Fruit fly (Drosophila melanogaster) whole organism, embryonic: ENCODE data around the gene pyd.

Experiments
- Ada2b ChIP-seq: fragments of 200-800 bp; sonication (Bioruptor generic); IDR thresholded peaks from 2 replicates; pipeline ENCODE4 v1.3.6; 2022; ENCODE audit warnings: missing biosample characterization, missing genetic modification characterization
- Adf1 ChIP-seq: fragments of 200-800 bp; sonication (Bioruptor generic); IDR thresholded peaks from 2 replicates; pipeline ENCODE4 v1.3.6; 2022; ENCODE audit warnings: missing biosample characterization, missing genetic modification characterization
- Asciz ChIP-seq: fragments of 200-800 bp; sonication (Bioruptor generic); optimal IDR thresholded peaks from 2 replicates; lab custom pipeline; 2017; ENCODE audit warnings: missing biosample characterization, mild to moderate bottlenecking, missing genetic modification characterization, missing genetic modification reagents
- Bdp1 ChIP-seq: fragments of 200-800 bp; sonication (Bioruptor generic); optimal IDR thresholded peaks from 3 replicates; lab custom pipeline; 2016; ENCODE audit warnings: missing biosample characterization, missing genetic modification characterization
- CG10267 ChIP-seq: fragments of 200-800 bp; sonication (Bioruptor generic); optimal IDR thresholded peaks from 2 replicates; lab custom pipeline; 2018; ENCODE audit warnings: missing biosample characterization, mild to moderate bottlenecking, missing genetic modification characterization, moderate library complexity
- CG10274 ChIP-seq: fragments of 200-800 bp; sonication (Bioruptor generic); optimal IDR thresholded peaks from 3 replicates; lab custom pipeline; 2017; ENCODE audit warnings: missing biosample characterization, mild to moderate bottlenecking, missing genetic modification characterization
- CG12659 ChIP-seq: fragments of 200-800 bp; sonication (Bioruptor generic); optimal IDR thresholded peaks from 3 replicates; lab custom pipeline; 2017; ENCODE audit warnings: mild to moderate bottlenecking, missing biosample characterization, missing genetic modification reagents, missing genetic modification characterization
- CG12942 ChIP-seq: fragments of 200-800 bp; sonication (Bioruptor generic); optimal IDR thresholded peaks from 3 replicates; lab custom pipeline; 2016; ENCODE audit warnings: missing biosample characterization, missing genetic modification characterization
- CG15696 ChIP-seq: fragments of 200-800 bp; sonication (Bioruptor generic); optimal IDR thresholded peaks from 2 replicates; lab custom pipeline; 2019; ENCODE audit warnings: missing biosample characterization, mild to moderate bottlenecking, missing genetic modification characterization, moderate library complexity
- CG17829 ChIP-seq: fragments of 200-800 bp; optimal IDR thresholded peaks from 2 replicates; lab custom pipeline; 2019; ENCODE audit warnings: missing biosample characterization, mild to moderate bottlenecking, missing genetic modification characterization, moderate library complexity
- CG18599 ChIP-seq: fragments of 200-800 bp; sonication (Bioruptor generic); optimal IDR thresholded peaks from 3 replicates; lab custom pipeline; 2017; ENCODE audit warnings: missing biosample characterization, missing genetic modification characterization, mild to moderate bottlenecking, moderate library complexity, missing genetic modification reagents
- CG2120 ChIP-seq: fragments of 200-800 bp; sonication (Bioruptor generic); optimal IDR thresholded peaks from 3 replicates; lab custom pipeline; 2016; ENCODE audit warnings: missing biosample characterization, missing genetic modification characterization
- CG31388 ChIP-seq: fragments of 200-800 bp; sonication (Bioruptor generic); optimal IDR thresholded peaks from 2 replicates; lab custom pipeline; 2016; ENCODE audit warnings: missing biosample characterization, missing genetic modification characterization
- CG3163 ChIP-seq: fragments of 200-800 bp; sonication (Bioruptor generic); optimal IDR thresholded peaks from 3 replicates; lab custom pipeline; 2016; ENCODE audit warnings: missing biosample characterization, missing genetic modification characterization
- CG33213 ChIP-seq: fragments of 200-800 bp; sonication (Bioruptor generic); optimal IDR thresholded peaks from 3 replicates; lab custom pipeline; 2016; ENCODE audit warnings: missing biosample characterization, missing genetic modification characterization
- CG6175 ChIP-seq: fragments of 200-800 bp; sonication (Bioruptor generic); IDR thresholded peaks from 3 replicates; pipeline ENCODE4 v1.3.6; 2022; ENCODE audit warnings: missing biosample characterization, missing genetic modification characterization
- CG9437 ChIP-seq: fragments of 200-800 bp; sonication (Bioruptor generic); optimal IDR thresholded peaks from 2 replicates; lab custom pipeline; 2018; ENCODE audit warnings: missing biosample characterization, mild to moderate bottlenecking, missing genetic modification characterization
- CG9797 ChIP-seq: fragments of 200-800 bp; sonication (Bioruptor generic); optimal IDR thresholded peaks from 3 replicates; lab custom pipeline; 2018; ENCODE audit warnings: missing biosample characterization, mild to moderate bottlenecking, missing genetic modification characterization
- CkIIα-i1 ChIP-seq: fragments of 200-800 bp; sonication (Bioruptor generic); IDR thresholded peaks from 2 replicates; pipeline ENCODE4 v1.3.6; 2022; ENCODE audit warnings: missing biosample characterization, missing genetic modification characterization
- D ChIP-seq, 2 experiments: fragments of 200-800 bp in 1 of 2; fragments of >200 bp in 1 of 2; sonication (Bioruptor generic) in 1 of 2; optimal IDR thresholded peaks; 2 replicates in 1 of 2; 3 replicates in 1 of 2; lab custom pipeline; 2017; ENCODE audit warnings: mild to moderate bottlenecking in 1 of 2, missing biosample characterization in 1 of 2, missing genetic modification characterization in 1 of 2, missing genetic modification reagents in 1 of 2
- Dad ChIP-seq: fragments of 200-800 bp; sonication (Bioruptor generic); optimal IDR thresholded peaks from 3 replicates; lab custom pipeline; 2016; ENCODE audit warnings: missing biosample characterization, missing genetic modification characterization
- Dfd ChIP-seq, 2 experiments: fragments of >200 bp; optimal IDR thresholded peaks; 2 replicates each; lab custom pipeline; 2017; ENCODE audit warnings: missing biosample characterization in 2 of 2, missing genetic modification characterization in 2 of 2
- Eip74EF ChIP-seq, 2 experiments: fragments of 200-800 bp in 1 of 2; fragments of >200 bp in 1 of 2; sonication (Bioruptor generic) in 1 of 2; optimal IDR thresholded peaks; 2 replicates each; lab custom pipeline; 2017 to 2019; ENCODE audit warnings: missing biosample characterization in 2 of 2, missing genetic modification characterization in 2 of 2, mild to moderate bottlenecking in 1 of 2, moderate library complexity in 1 of 2
- Elba2 ChIP-seq: fragments of 200-800 bp; sonication (Bioruptor generic); optimal IDR thresholded peaks from 3 replicates; lab custom pipeline; 2016; ENCODE audit warnings: missing biosample characterization, missing genetic modification characterization
- Fer2 ChIP-seq: fragments of 200-800 bp; sonication (Bioruptor generic); optimal IDR thresholded peaks from 2 replicates; lab custom pipeline; 2018; ENCODE audit warnings: missing biosample characterization, mild to moderate bottlenecking, missing genetic modification characterization, moderate library complexity
- HLHmδ ChIP-seq: fragments of 200-800 bp; sonication (Bioruptor generic); optimal IDR thresholded peaks from 2 replicates; lab custom pipeline; 2018; ENCODE audit warnings: missing biosample characterization, mild to moderate bottlenecking, missing genetic modification characterization, moderate library complexity
- Hsf ChIP-seq: fragments of 200-800 bp; sonication (Bioruptor generic); optimal IDR thresholded peaks from 3 replicates; lab custom pipeline; 2016; ENCODE audit warnings: missing biosample characterization, missing genetic modification characterization
- Lhr ChIP-seq: fragments of 200-800 bp; sonication (Bioruptor generic); optimal IDR thresholded peaks from 3 replicates; lab custom pipeline; 2017; ENCODE audit warnings: mild to moderate bottlenecking, missing biosample characterization, missing genetic modification reagents, missing genetic modification characterization
- Oli ChIP-seq: fragments of 200-800 bp; sonication (Bioruptor generic); optimal IDR thresholded peaks from 2 replicates; lab custom pipeline; 2018; ENCODE audit warnings: missing biosample characterization, mild to moderate bottlenecking, missing genetic modification characterization, moderate library complexity
- Scr ChIP-seq: fragments of 200-800 bp; sonication (Bioruptor generic); IDR thresholded peaks from 2 replicates; pipeline ENCODE4 v1.3.6; 2022; ENCODE audit warnings: missing biosample characterization, missing genetic modification characterization; ENCODE audit not compliant: partially characterized antibody
- Sin3A ChIP-seq: fragments of >200 bp; optimal IDR thresholded peaks from 2 replicates; lab custom pipeline; 2018
- Spps ChIP-seq: fragments of 200-800 bp; sonication (Bioruptor generic); optimal IDR thresholded peaks from 2 replicates; lab custom pipeline; 2018; ENCODE audit warnings: missing biosample characterization, mild to moderate bottlenecking, missing genetic modification characterization
- Trl ChIP-seq, 3 experiments: fragments of >200 bp in 2 of 3; fragments of 200-800 bp in 1 of 3; sonication (Bioruptor generic) in 1 of 3; optimal IDR thresholded peaks; 2 replicates in 1 of 3; 3 replicates in 2 of 3; lab custom pipeline; 2016 to 2017; ENCODE audit warnings: missing biosample characterization in 1 of 3, missing genetic modification characterization in 1 of 3
- caup ChIP-seq: fragments of 200-800 bp; sonication (Bioruptor generic); optimal IDR thresholded peaks from 3 replicates; lab custom pipeline; 2017; ENCODE audit warnings: missing biosample characterization, mild to moderate bottlenecking, missing genetic modification characterization, moderate library complexity; ENCODE audit not compliant: severe bottlenecking
- cg ChIP-seq: fragments of 200-800 bp; sonication (Bioruptor generic); optimal IDR thresholded peaks from 3 replicates; lab custom pipeline; 2019; ENCODE audit warnings: missing biosample characterization, mild to moderate bottlenecking, missing genetic modification characterization, moderate library complexity
- chinmo ChIP-seq: fragments of 200-800 bp; sonication (Bioruptor generic); IDR thresholded peaks from 4 replicates; pipeline ENCODE4 v1.3.6; 2022; ENCODE audit warnings: missing biosample characterization, missing genetic modification characterization; ENCODE audit not compliant: partially characterized antibody
- ci ChIP-seq: fragments of 200-800 bp; sonication (Bioruptor generic); IDR thresholded peaks from 3 replicates; pipeline ENCODE4 v1.3.6; 2022; ENCODE audit warnings: missing biosample characterization, missing genetic modification characterization
- croc ChIP-seq: fragments of 200-800 bp; sonication (Bioruptor generic); conservative IDR thresholded peaks from 3 replicates; pipeline ENCODE4 v1.3.6; 2022; ENCODE audit warnings: missing biosample characterization, missing genetic modification characterization
- dysf ChIP-seq: fragments of 200-800 bp; sonication (Bioruptor generic); IDR thresholded peaks from 3 replicates; pipeline ENCODE4 v1.3.6; 2022; ENCODE audit warnings: missing biosample characterization, missing genetic modification characterization
- emc ChIP-seq: fragments of 200-800 bp; sonication (Bioruptor generic); optimal IDR thresholded peaks from 2 replicates; lab custom pipeline; 2016; ENCODE audit warnings: missing biosample characterization, missing genetic modification characterization
- ems ChIP-seq: fragments of 200-800 bp; sonication (Bioruptor generic); optimal IDR thresholded peaks from 3 replicates; lab custom pipeline; 2016; ENCODE audit warnings: missing biosample characterization, missing genetic modification characterization
- ewg ChIP-seq: fragments of 200-800 bp; sonication (Bioruptor generic); optimal IDR thresholded peaks from 3 replicates; lab custom pipeline; 2017; ENCODE audit warnings: mild to moderate bottlenecking, missing biosample characterization, missing genetic modification reagents, missing genetic modification characterization
- fd64A ChIP-seq: fragments of 200-800 bp; sonication (Bioruptor generic); optimal IDR thresholded peaks from 3 replicates; lab custom pipeline; 2018; ENCODE audit warnings: missing biosample characterization, mild to moderate bottlenecking, missing genetic modification characterization
- h ChIP-seq: fragments of >200 bp; optimal IDR thresholded peaks from 2 replicates; lab custom pipeline; 2017
- ranshi ChIP-seq: fragments of 200-800 bp; sonication (Bioruptor generic); IDR thresholded peaks from 2 replicates; pipeline ENCODE4 v1.3.6; 2022; ENCODE audit warnings: missing biosample characterization, missing genetic modification characterization
- salm ChIP-seq: fragments of 200-800 bp; sonication (Bioruptor generic); optimal IDR thresholded peaks from 2 replicates; lab custom pipeline; 2018; ENCODE audit warnings: missing biosample characterization, mild to moderate bottlenecking, missing genetic modification characterization
- scrt ChIP-seq: fragments of 200-800 bp; sonication (Bioruptor generic); optimal IDR thresholded peaks from 2 replicates; lab custom pipeline; 2018; ENCODE audit warnings: missing biosample characterization, mild to moderate bottlenecking, missing genetic modification characterization, moderate library complexity
- tap ChIP-seq: fragments of 200-800 bp; optimal IDR thresholded peaks from 3 replicates; lab custom pipeline; 2019; ENCODE audit warnings: missing biosample characterization, mild to moderate bottlenecking, missing genetic modification characterization, moderate library complexity
- tna ChIP-seq: fragments of 200-800 bp; sonication (Bioruptor generic); IDR thresholded peaks from 2 replicates; pipeline ENCODE4 v1.3.6; 2022; ENCODE audit warnings: missing biosample characterization, missing genetic modification characterization; ENCODE audit not compliant: partially characterized antibody
- twi ChIP-seq: fragments of 200-800 bp; optimal IDR thresholded peaks from 2 replicates; lab custom pipeline; 2019; ENCODE audit warnings: missing biosample characterization, mild to moderate bottlenecking, missing genetic modification characterization, moderate library complexity

Gene pyd

DNA sequence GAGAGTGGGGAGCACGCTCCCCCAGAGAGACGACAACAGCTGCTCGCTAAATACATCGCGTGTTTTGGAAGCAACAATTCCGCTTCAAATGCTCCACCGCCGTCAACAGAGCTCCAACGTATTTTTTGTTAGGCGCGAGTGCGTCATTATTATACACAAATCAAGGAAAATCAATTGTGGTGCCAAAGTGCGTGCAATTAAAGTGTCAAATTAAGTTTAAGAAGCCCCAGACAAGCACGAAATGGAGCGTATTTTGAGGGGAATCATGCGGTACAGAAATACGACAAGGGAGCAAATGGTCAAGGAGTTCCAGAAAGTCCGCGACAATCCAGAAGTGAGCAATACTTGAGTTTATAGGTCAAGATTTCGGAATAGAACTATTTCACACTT, 49.1 kb upstream of the pyd start, which contains the start of gene CAHbeta (continued):
- TF ChIP-seq Dfd (GFP tag; optimal IDR thresholded peaks at IDR 0.05; lab: Kevin White, UChicago) (no peak), CG3163 (GFP tag; lab: Kevin White, UChicago) (peak; percentile 62), CG9797 (GFP tag; lab: Kevin White, UChicago) (no peak), Hsf (GFP tag; lab: Kevin White, UChicago) (no peak), Elba2 (GFP tag; lab: Kevin White, UChicago) (no peak), twi (tag; lab: Kevin White, UChicago) (no peak), CG10274 (no peak), dysf (GFP tag; lab: Robert Waterston, UW) (no peak), CG15696 (tag; lab: Kevin White, UChicago) (no peak), Lhr (GFP tag; lab: Kevin White, UChicago) (no peak), emc (GFP tag; lab: Kevin White, UChicago) (no peak), croc (GFP tag; lab: Robert Waterston, UW) (no peak), Oli (tag; lab: Kevin White, UChicago) (no peak), h (lab: Kevin White, UChicago) (no peak), CG12942 (GFP tag; lab: Kevin White, UChicago) (no peak), fd64A (GFP tag; lab: Kevin White, UChicago) (no peak), ci (GFP tag; lab: Robert Waterston, UW) (peak; percentile 43; the same call in 1 of the 3 replicates), salm (no peak), Adf1 (GFP tag; lab: Robert Waterston, UW) (0 out of 2 replicates have a peak, but pooled peaks have one; percentile 15), chinmo (GFP tag; lab: Robert Waterston, UW) (0 out of 4 replicates have a peak, but pooled peaks have one; percentile 71), tap (tag; lab: Kevin White, UChicago) (no peak), Ada2b (GFP tag; lab: Robert Waterston, UW) (no peak), Trl (optimal IDR thresholded peaks at IDR 0.05; lab: Kevin White, UChicago) (peak; percentile 80 to 93), Trl (GFP tag; optimal IDR thresholded peaks at IDR 0.05; lab: Kevin White, UChicago) (no peak), D (optimal IDR thresholded peaks at IDR 0.05; lab: Kevin White, UChicago) (no peak), D (GFP tag; optimal IDR thresholded peaks at IDR 0.05; lab: Kevin White, UChicago) (no peak), tna (GFP tag; lab: Robert Waterston, UW) (no peak), ems (no peak), Dad (no peak), scrt (GFP tag; lab: Kevin White, UChicago) (peak; percentile 84), Spps (no peak), CG9437 (GFP tag; lab: Kevin White, UChicago) (no peak), caup (GFP tag; lab: Kevin White, UChicago) (no peak), CkIIα-i1 (GFP tag; lab: Robert Waterston, UW) (no peak), CG33213 (no peak), cg (GFP tag; lab: Kevin White, UChicago) (no peak), Sin3A (lab: Kevin White, UChicago) (no peak), CG12659 (GFP tag; lab: Kevin White, UChicago) (no peak), CG6175 (GFP tag; lab: Robert Waterston, UW) (no peak), HLHmδ (GFP tag; lab: Kevin White, UChicago) (no peak), CG31388 (GFP tag; lab: Kevin White, UChicago) (no peak), Eip74EF (GFP tag; optimal IDR thresholded peaks at IDR 0.05; lab: Kevin White, UChicago) (no peak), Asciz (GFP tag; lab: Kevin White, UChicago) (no peak), CG2120 (GFP tag; lab: Kevin White, UChicago) (no peak), Fer2 (no peak), CG10267 (tag; lab: Kevin White, UChicago) (no peak), CG17829 (no peak), ranshi (no peak), CG18599 (GFP tag; lab: Kevin White, UChicago) (no peak), Scr (no peak), ewg (GFP tag; lab: Kevin White, UChicago) (no peak), Bdp1 (GFP tag; lab: Kevin White, UChicago) (no peak)
